Worm (Caenorhabditis elegans) whole organism, L2 larva: ENCODE data around the gene T24E12.3.

Experiments used
- C34F6.9 ChIP-seq: fragments of 150-350 bp; optimal IDR thresholded peaks from 2 replicates; lab custom pipeline; 2014; ENCODE audit warnings: missing biosample characterization, missing genetic modification characterization
- F13H6.1 ChIP-seq: sonication (generic microtip); optimal IDR thresholded peaks from 2 replicates; lab custom pipeline; 2016; ENCODE audit warnings: missing genetic modification characterization, missing compliant biosample characterization
- ZK546.5 ChIP-seq: sonication (generic microtip); optimal IDR thresholded peaks from 2 replicates; lab custom pipeline; 2017; ENCODE audit warnings: missing biosample characterization, missing genetic modification characterization
- aly-2 ChIP-seq: fragments of 150-350 bp; optimal IDR thresholded peaks from 2 replicates; lab custom pipeline; 2014; ENCODE audit warnings: missing biosample characterization, missing genetic modification characterization
- ama-1 ChIP-seq: fragments of 150-350 bp; optimal IDR thresholded peaks from 2 replicates; lab custom pipeline; 2018; ENCODE audit warnings: inconsistent platforms
- blmp-1 ChIP-seq: sonication (generic microtip); optimal IDR thresholded peaks from 2 replicates; lab custom pipeline; 2017; ENCODE audit warnings: missing genetic modification characterization, mild to moderate bottlenecking, missing compliant biosample characterization, antibody characterized with exemption, moderate library complexity; ENCODE audit not compliant: insufficient read depth
- ceh-16 ChIP-seq: fragments of 150-350 bp; optimal IDR thresholded peaks from 2 replicates; lab custom pipeline; 2014; ENCODE audit warnings: missing biosample characterization, missing genetic modification characterization
- ceh-82 ChIP-seq: fragments of 150-350 bp; optimal IDR thresholded peaks from 2 replicates; lab custom pipeline; 2014; ENCODE audit warnings: missing biosample characterization, missing genetic modification characterization
- crh-2 ChIP-seq: sonication (generic microtip); optimal IDR thresholded peaks from 2 replicates; lab custom pipeline; 2017; ENCODE audit warnings: missing biosample characterization, missing genetic modification characterization
- dmd-4 ChIP-seq: sonication (generic microtip); optimal IDR thresholded peaks from 2 replicates; lab custom pipeline; 2017; ENCODE audit warnings: missing biosample characterization, missing genetic modification characterization
- egl-27 ChIP-seq: sonication (generic microtip); optimal IDR thresholded peaks from 3 replicates; lab custom pipeline; 2017; ENCODE audit warnings: missing biosample characterization, missing genetic modification reagents, missing genetic modification characterization
- elt-3 ChIP-seq: sonication (generic microtip); optimal IDR thresholded peaks from 2 replicates; lab custom pipeline; 2017; ENCODE audit warnings: missing biosample characterization, missing genetic modification characterization
- fos-1 ChIP-seq: fragments of 150-350 bp; optimal IDR thresholded peaks from 2 replicates; lab custom pipeline; 2014; ENCODE audit warnings: missing biosample characterization, missing genetic modification characterization
- gmeb-1 ChIP-seq: fragments of 150-350 bp; optimal IDR thresholded peaks from 2 replicates; lab custom pipeline; 2014; ENCODE audit warnings: missing biosample characterization, missing genetic modification characterization
- lin-11 ChIP-seq: fragments of 150-350 bp; sonication (generic microtip); optimal IDR thresholded peaks from 2 replicates; lab custom pipeline; 2014; ENCODE audit warnings: missing biosample characterization, missing genetic modification characterization, inconsistent platforms, mixed read lengths
- lin-13 ChIP-seq: fragments of 150-350 bp; optimal IDR thresholded peaks from 2 replicates; lab custom pipeline; 2014; ENCODE audit warnings: missing biosample characterization, missing genetic modification reagents, missing genetic modification characterization
- lin-39 ChIP-seq: fragments of 150-350 bp; optimal IDR thresholded peaks from 2 replicates; lab custom pipeline; 2014; ENCODE audit warnings: missing biosample characterization, missing genetic modification reagents, missing genetic modification characterization
- mbf-1 ChIP-seq: sonication (generic microtip); optimal IDR thresholded peaks from 2 replicates; lab custom pipeline; 2017; ENCODE audit warnings: missing biosample characterization, missing genetic modification characterization
- mdl-1 ChIP-seq, 2 experiments: fragments of 150-350 bp in 1 of 2; sonication (generic microtip) in 1 of 2; optimal IDR thresholded peaks; 2 replicates each; lab custom pipeline; 2017; ENCODE audit warnings: missing biosample characterization in 2 of 2, missing genetic modification characterization in 2 of 2
- nhr-11 ChIP-seq: fragments of 150-350 bp; optimal IDR thresholded peaks from 2 replicates; lab custom pipeline; 2014; ENCODE audit warnings: missing biosample characterization, missing genetic modification characterization
- nhr-12 ChIP-seq: fragments of 150-350 bp; optimal IDR thresholded peaks from 2 replicates; lab custom pipeline; 2014; ENCODE audit warnings: missing biosample characterization, missing genetic modification characterization
- nhr-129 ChIP-seq: fragments of 150-350 bp; optimal IDR thresholded peaks from 2 replicates; lab custom pipeline; 2014; ENCODE audit warnings: missing biosample characterization, missing genetic modification characterization
- nhr-21 ChIP-seq: fragments of 150-350 bp; optimal IDR thresholded peaks from 2 replicates; lab custom pipeline; 2014; ENCODE audit warnings: missing biosample characterization, missing genetic modification characterization
- nhr-23 ChIP-seq: fragments of 150-350 bp; optimal IDR thresholded peaks from 2 replicates; lab custom pipeline; 2014; ENCODE audit warnings: missing biosample characterization, missing genetic modification reagents, missing genetic modification characterization
- nhr-237 ChIP-seq: fragments of 150-350 bp; optimal IDR thresholded peaks from 2 replicates; lab custom pipeline; 2014; ENCODE audit warnings: missing biosample characterization, missing genetic modification characterization
- nhr-25 ChIP-seq: fragments of 150-350 bp; sonication (generic microtip); optimal IDR thresholded peaks from 3 replicates; lab custom pipeline; 2014; ENCODE audit warnings: missing biosample characterization, missing genetic modification characterization
- nhr-6 ChIP-seq: fragments of 150-350 bp; optimal IDR thresholded peaks from 2 replicates; lab custom pipeline; 2014; ENCODE audit warnings: missing biosample characterization, missing genetic modification characterization
- nhr-77 ChIP-seq: fragments of 150-350 bp; optimal IDR thresholded peaks from 2 replicates; lab custom pipeline; 2014; ENCODE audit warnings: missing biosample characterization, missing genetic modification characterization
- sma-9 ChIP-seq, 2 experiments: fragments of 150-350 bp in 1 of 2; sonication (generic microtip) in 1 of 2; optimal IDR thresholded peaks; 2 replicates each; lab custom pipeline; 2014 to 2016; ENCODE audit warnings: missing genetic modification characterization in 2 of 2, mild to moderate bottlenecking in 1 of 2, missing biosample characterization in 1 of 2, missing compliant biosample characterization in 1 of 2, missing genetic modification reagents in 1 of 2, moderate library complexity in 1 of 2
- snpc-4 ChIP-seq: fragments of 150-350 bp; optimal IDR thresholded peaks from 2 replicates; lab custom pipeline; 2014; ENCODE audit warnings: missing biosample characterization, missing genetic modification characterization
- ztf-1 ChIP-seq: fragments of 200-800 bp; sonication (Bioruptor generic); conservative IDR thresholded peaks from 2 replicates; pipeline ENCODE4 v1.3.6; 2022; ENCODE audit warnings: missing genetic modification characterization, missing compliant biosample characterization
- ztf-11 ChIP-seq: sonication (generic microtip); optimal IDR thresholded peaks from 2 replicates; lab custom pipeline; 2017; ENCODE audit warnings: missing biosample characterization, missing genetic modification characterization

T24E12.3 gene

ce11 chrII:3739647-3740046, 36.2 kb upstream of the T24E12.3 start, which contains the start of gene F12E12.2:
Gene F12E12.2 (plus strand): TSS chrII:3739947.
- TF ChIP-seq ceh-16 (tag; lab: Kevin White, UChicago): no peak

DNA sequence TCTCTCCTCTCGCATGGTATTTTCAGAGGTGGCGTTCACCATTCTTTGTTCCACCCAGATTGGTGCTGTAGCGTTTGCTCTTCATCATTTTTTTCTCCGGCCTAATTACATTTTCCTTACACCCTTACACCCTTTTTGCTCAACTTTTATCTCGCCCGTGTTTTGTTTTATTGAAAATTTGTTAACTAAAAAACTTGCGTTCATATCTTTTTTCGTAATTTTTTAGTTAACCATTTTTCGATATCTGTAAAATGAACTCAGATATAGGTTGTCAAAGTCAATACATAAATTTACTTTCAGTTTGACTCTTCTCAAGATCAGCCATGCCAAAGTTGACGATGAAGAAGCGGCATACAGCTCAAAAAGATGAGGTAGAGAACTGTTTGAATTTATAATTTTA, 34.2 kb upstream of the T24E12.3 start, which contains the start of gene F12E12.1:
F12E12.1 (plus strand) TSS at position 301 of the 400 bp plus-strand sequence.
- TF ChIP-seq nhr-237 (tag; lab: Kevin White, UChicago): no peak

ce11 chrII:3743684-3744200, 32.1 kb upstream of the T24E12.3 start, which contains the start of gene nta-1:
Gene nta-1 (minus strand): TSS chrII:3743814.
- TF ChIP-seq sma-9 (GFP tag; optimal IDR thresholded peaks at IDR 0.05; lab: Kevin White, UChicago): peak; percentile 62
- TF ChIP-seq sma-9 (tag; optimal IDR thresholded peaks at IDR 0.05; lab: Kevin White, UChicago): no peak
- no peak for TF ChIP-seq egl-27

DNA sequence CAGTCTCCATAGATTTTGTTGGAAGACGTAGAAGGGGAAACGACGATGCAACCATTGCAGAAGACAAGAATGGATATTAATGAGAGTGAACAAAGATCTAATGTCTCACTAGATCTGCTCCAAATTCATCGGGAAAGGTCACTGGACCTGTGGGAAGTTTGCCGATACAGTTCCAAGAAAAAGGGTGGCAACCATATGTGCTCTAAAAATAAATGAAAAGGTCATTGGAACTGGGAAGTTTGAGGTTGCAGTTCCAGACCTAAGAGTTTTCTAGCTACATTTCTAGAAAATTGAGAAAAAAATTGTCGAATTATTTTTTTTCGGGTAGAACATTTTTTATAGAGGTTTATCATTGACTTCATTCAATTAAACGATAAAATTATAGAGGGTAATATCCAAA, 28.4 kb upstream of the T24E12.3 start, which contains the start of gene fbxb-92:
fbxb-92 (minus strand) TSS at position 101 of the 400 bp plus-strand sequence.
- TF ChIP-seq blmp-1 (tag; lab: Kevin White, UChicago) (no peak), ztf-11 (tag; lab: Kevin White, UChicago) (no peak)

DNA sequence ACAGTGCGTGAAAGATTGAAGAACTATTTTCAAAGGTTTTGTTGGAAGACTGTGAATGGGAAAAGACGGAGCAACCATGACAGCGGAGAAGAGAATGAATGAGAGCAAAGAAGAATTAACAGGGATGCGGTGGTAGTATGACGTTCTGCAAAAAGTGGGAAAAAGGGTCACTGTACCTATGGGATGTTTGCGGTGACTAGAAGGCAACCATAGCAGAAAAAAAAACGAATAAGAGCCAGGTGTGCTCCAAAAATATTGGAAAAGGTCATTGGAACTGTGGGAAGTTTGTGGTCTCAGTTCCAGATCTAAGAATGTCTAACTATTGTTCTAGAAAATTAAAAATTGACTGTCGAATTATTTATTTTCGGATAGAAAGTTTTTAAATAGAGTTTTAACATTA, 27.1 kb upstream of the T24E12.3 start, which contains the start of gene fbxb-90:
fbxb-90 (minus strand) TSS at position 101 of the 400 bp plus-strand sequence.
- no peak for TF ChIP-seq snpc-4 (tag; lab: Kevin White, UChicago)
- no peak for TF ChIP-seq nhr-237 (tag; lab: Kevin White, UChicago)
- TF ChIP-seq blmp-1 (tag; lab: Kevin White, UChicago): no peak
- no peak for TF ChIP-seq ama-1 (lab: Kevin White, UChicago)
- no peak for TF ChIP-seq egl-27
- no peak for TF ChIP-seq nhr-6
- no peak for TF ChIP-seq C34F6.9
- TF ChIP-seq nhr-21 (tag; lab: Kevin White, UChicago): no peak
- TF ChIP-seq nhr-77: no peak
- TF ChIP-seq fos-1 (tag; lab: Kevin White, UChicago): no peak
- no peak for TF ChIP-seq ceh-82
- TF ChIP-seq F13H6.1 (tag; lab: Kevin White, UChicago): no peak
- TF ChIP-seq ztf-11 (tag; lab: Kevin White, UChicago): no peak

ce11 chrII:3750685-3751084, 25.1 kb upstream of the T24E12.3 start, which contains the start of gene fbxb-91:
Gene fbxb-91 (minus strand): TSS chrII:3750785.
- TF ChIP-seq ZK546.5 (tag; lab: Kevin White, UChicago) (no peak), lin-13 (no peak), ztf-1 (GFP tag; lab: Robert Waterston, UW) (no peak)

- TF ChIP-seq ZK546.5 (tag; lab: Kevin White, UChicago): no peak
- no peak for TF ChIP-seq ztf-11 (tag; lab: Kevin White, UChicago)
- TF ChIP-seq lin-11: no peak
- no peak for TF ChIP-seq aly-2
- TF ChIP-seq lin-39 (tag; lab: Kevin White, UChicago): no peak
- no peak for TF ChIP-seq dmd-4
- TF ChIP-seq crh-2: no peak
- TF ChIP-seq nhr-23 (tag; lab: Kevin White, UChicago): no peak
- no peak for TF ChIP-seq nhr-129
Observed at ce11 chrII:3752184-3752583, 23.6 kb upstream of the T24E12.3 start, which contains the start of gene sdz-11. Gene sdz-11 (minus strand): TSS chrII:3752284.

DNA sequence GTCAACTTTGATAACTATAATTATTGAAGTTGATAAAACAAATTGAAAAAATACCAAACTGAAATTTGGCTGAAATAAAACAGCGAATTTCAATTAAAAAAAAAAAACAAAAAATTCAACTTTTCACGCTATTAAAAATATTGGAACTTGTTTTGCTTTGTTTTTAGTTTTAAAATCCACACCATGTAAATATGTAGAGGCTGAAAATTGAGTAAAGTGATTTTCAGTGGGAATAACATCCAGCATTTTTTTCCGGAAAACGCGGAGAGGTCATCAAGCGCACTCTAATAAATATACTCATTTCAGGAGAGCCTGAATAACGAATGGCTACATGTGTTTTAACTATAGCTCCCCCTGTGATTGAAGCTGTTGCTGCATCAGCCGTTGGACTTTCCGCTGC, 22.2 kb upstream of the T24E12.3 start, which contains the start of gene rcd-1:
rcd-1 (plus strand) TSS at position 301 of the 400 bp plus-strand sequence.
- no peak for TF ChIP-seq mdl-1 (tag; optimal IDR thresholded peaks at IDR 0.05; lab: Kevin White, UChicago)
- TF ChIP-seq ama-1 (lab: Kevin White, UChicago): no peak
- TF ChIP-seq nhr-12 (tag; lab: Kevin White, UChicago): no peak
- no peak for TF ChIP-seq dmd-4
- TF ChIP-seq nhr-11: no peak
- no peak for TF ChIP-seq mbf-1 (tag; lab: Kevin White, UChicago)
- no peak for TF ChIP-seq gmeb-1 (tag; lab: Kevin White, UChicago)
- no peak for TF ChIP-seq nhr-25 (tag; lab: Kevin White, UChicago)
- TF ChIP-seq elt-3: no peak
- TF ChIP-seq crh-2: no peak
- TF ChIP-seq snpc-4 (tag; lab: Kevin White, UChicago): no peak
- no peak for TF ChIP-seq ZK546.5 (tag; lab: Kevin White, UChicago)
- TF ChIP-seq fos-1 (tag; lab: Kevin White, UChicago): no peak
- no peak for TF ChIP-seq nhr-21 (tag; lab: Kevin White, UChicago)
